Fruit fly (Drosophila melanogaster) whole organism, prepupa: ENCODE measurements around the gene CG1463.

ENCODE experiments used
- Blimp-1 ChIP-seq: fragments of 200-800 bp; sonication (Bioruptor generic); optimal IDR thresholded peaks from 3 replicates; lab custom pipeline; 2017; ENCODE audit warnings: missing biosample characterization, missing genetic modification characterization, mild to moderate bottlenecking, moderate library complexity, missing genetic modification reagents
- CG10631 ChIP-seq: fragments of 200-800 bp; sonication (Bioruptor generic); optimal IDR thresholded peaks from 2 replicates; lab custom pipeline; 2016; ENCODE audit warnings: missing biosample characterization, missing genetic modification characterization
- CG10669 ChIP-seq: fragments of 200-800 bp; sonication (Bioruptor generic); optimal IDR thresholded peaks from 3 replicates; lab custom pipeline; 2018; ENCODE audit warnings: missing biosample characterization, mild to moderate bottlenecking, missing genetic modification characterization, moderate library complexity
- CG11294 ChIP-seq: fragments of 200-800 bp; sonication (Bioruptor generic); IDR thresholded peaks from 2 replicates; pipeline ENCODE4 v1.3.6; 2022; ENCODE audit warnings: missing biosample characterization, missing genetic modification characterization
- CG11902 ChIP-seq: fragments of 200-800 bp; sonication (Bioruptor generic); optimal IDR thresholded peaks from 3 replicates; lab custom pipeline; 2016; ENCODE audit warnings: missing biosample characterization, missing genetic modification characterization
- CG15336 ChIP-seq: fragments of 200-800 bp; sonication (Bioruptor generic); IDR thresholded peaks from 2 replicates; pipeline ENCODE4 v1.3.6; 2022; ENCODE audit warnings: missing biosample characterization, missing genetic modification characterization
- CG1621 ChIP-seq: fragments of 200-800 bp; sonication (Bioruptor generic); optimal IDR thresholded peaks from 3 replicates; lab custom pipeline; 2018; ENCODE audit warnings: missing biosample characterization, mild to moderate bottlenecking, missing genetic modification characterization
- CG16779 ChIP-seq: fragments of 200-800 bp; sonication (Bioruptor generic); optimal IDR thresholded peaks from 3 replicates; lab custom pipeline; 2017; ENCODE audit warnings: missing biosample characterization, mild to moderate bottlenecking, missing genetic modification characterization
- CG32006 ChIP-seq: fragments of 200-800 bp; sonication (Bioruptor generic); optimal IDR thresholded peaks from 3 replicates; lab custom pipeline; 2017; ENCODE audit warnings: missing biosample characterization, mild to moderate bottlenecking, missing genetic modification characterization
- CG34406 ChIP-seq: fragments of 200-800 bp; sonication (Bioruptor generic); optimal IDR thresholded peaks from 3 replicates; lab custom pipeline; 2016; ENCODE audit warnings: missing biosample characterization, missing genetic modification characterization
- CG6163 ChIP-seq: fragments of 200-800 bp; sonication (Bioruptor generic); IDR thresholded peaks from 3 replicates; pipeline ENCODE4 v1.3.6; 2022; ENCODE audit warnings: missing biosample characterization, missing genetic modification characterization
- CG6276 ChIP-seq: fragments of 200-800 bp; sonication (Bioruptor generic); optimal IDR thresholded peaks from 2 replicates; lab custom pipeline; 2017; ENCODE audit warnings: missing biosample characterization, mild to moderate bottlenecking, missing genetic modification characterization
- CG6808 ChIP-seq: fragments of 200-800 bp; sonication (Bioruptor generic); optimal IDR thresholded peaks from 3 replicates; lab custom pipeline; 2017; ENCODE audit warnings: missing biosample characterization, missing genetic modification characterization, mild to moderate bottlenecking, moderate library complexity, missing genetic modification reagents
- CG6854 ChIP-seq: fragments of 200-800 bp; sonication (Bioruptor generic); optimal IDR thresholded peaks from 2 replicates; lab custom pipeline; 2017; ENCODE audit warnings: missing biosample characterization, mild to moderate bottlenecking, missing genetic modification characterization
- CG8119 ChIP-seq: fragments of 200-800 bp; sonication (Bioruptor generic); IDR thresholded peaks from 3 replicates; pipeline ENCODE4 v1.3.6; 2022; ENCODE audit warnings: missing biosample characterization, missing genetic modification characterization
- CG8319 ChIP-seq: fragments of 200-800 bp; sonication (Bioruptor generic); optimal IDR thresholded peaks from 3 replicates; lab custom pipeline; 2016; ENCODE audit warnings: missing biosample characterization, missing genetic modification characterization
- CG8632 ChIP-seq: fragments of 200-800 bp; sonication (Bioruptor generic); optimal IDR thresholded peaks from 3 replicates; lab custom pipeline; 2016; ENCODE audit warnings: missing biosample characterization, missing genetic modification characterization
- Eip75B ChIP-seq: fragments of 200-800 bp; sonication (Bioruptor generic); optimal IDR thresholded peaks from 3 replicates; lab custom pipeline; 2016; ENCODE audit warnings: missing biosample characterization, missing genetic modification characterization
- Eip78C ChIP-seq: fragments of 200-800 bp; sonication (Bioruptor generic); peaks from one replicate; lab custom pipeline; 2016; ENCODE audit warnings: missing biosample characterization, missing genetic modification characterization
- Eip93F ChIP-seq: fragments of 200-800 bp; sonication (Bioruptor generic); optimal IDR thresholded peaks from 2 replicates; lab custom pipeline; 2016; ENCODE audit warnings: missing biosample characterization, mild to moderate bottlenecking, missing genetic modification characterization
- Ets21C ChIP-seq: fragments of 200-800 bp; sonication (Bioruptor generic); optimal IDR thresholded peaks from 3 replicates; lab custom pipeline; 2016; ENCODE audit warnings: missing biosample characterization, missing genetic modification characterization
- Ets96B ChIP-seq: fragments of 200-800 bp; optimal IDR thresholded peaks from 2 replicates; lab custom pipeline; 2019; ENCODE audit warnings: missing biosample characterization, mild to moderate bottlenecking, missing genetic modification characterization, moderate library complexity
- Hr38 ChIP-seq: sonication (Bioruptor generic); optimal IDR thresholded peaks from 2 replicates; lab custom pipeline; 2016; ENCODE audit warnings: missing biosample characterization, missing genetic modification characterization
- Hr39 ChIP-seq: fragments of 200-800 bp; sonication (Bioruptor generic); optimal IDR thresholded peaks from 2 replicates; lab custom pipeline; 2016; ENCODE audit warnings: missing biosample characterization, missing genetic modification characterization
- Hr4 ChIP-seq: fragments of 200-800 bp; sonication (Bioruptor generic); optimal IDR thresholded peaks from 3 replicates; lab custom pipeline; 2016; ENCODE audit warnings: missing biosample characterization, missing genetic modification characterization
- Lpt ChIP-seq: fragments of 200-800 bp; sonication (Bioruptor generic); optimal IDR thresholded peaks from 3 replicates; lab custom pipeline; 2016; ENCODE audit warnings: missing biosample characterization, missing genetic modification characterization
- Met ChIP-seq: fragments of 200-800 bp; sonication (Bioruptor generic); optimal IDR thresholded peaks from 3 replicates; lab custom pipeline; 2016; ENCODE audit warnings: missing biosample characterization, missing genetic modification characterization
- OdsH ChIP-seq: fragments of 200-800 bp; sonication (Bioruptor generic); optimal IDR thresholded peaks from 3 replicates; lab custom pipeline; 2016; ENCODE audit warnings: missing biosample characterization, missing genetic modification characterization
- Sox102F ChIP-seq: fragments of 200-800 bp; sonication (Bioruptor generic); optimal IDR thresholded peaks from 2 replicates; lab custom pipeline; 2016; ENCODE audit warnings: missing biosample characterization, mild to moderate bottlenecking, missing genetic modification characterization
- Sox14 ChIP-seq: fragments of 200-800 bp; sonication (Bioruptor generic); optimal IDR thresholded peaks from 3 replicates; lab custom pipeline; 2016; ENCODE audit warnings: missing biosample characterization, missing genetic modification characterization
- Sox15 ChIP-seq: fragments of 200-800 bp; sonication (Bioruptor generic); optimal IDR thresholded peaks from 3 replicates; lab custom pipeline; 2016; ENCODE audit warnings: missing biosample characterization, missing genetic modification characterization
- acj6 ChIP-seq: fragments of 200-800 bp; sonication (Bioruptor generic); optimal IDR thresholded peaks from 3 replicates; lab custom pipeline; 2016; ENCODE audit warnings: missing biosample characterization, missing genetic modification characterization
- dac ChIP-seq: fragments of 200-800 bp; sonication (Bioruptor generic); optimal IDR thresholded peaks from 2 replicates; lab custom pipeline; 2017; ENCODE audit warnings: missing biosample characterization, mild to moderate bottlenecking, missing genetic modification characterization
- dsx ChIP-seq: fragments of 200-800 bp; optimal IDR thresholded peaks from 3 replicates; lab custom pipeline; 2019; ENCODE audit warnings: missing biosample characterization, mild to moderate bottlenecking, missing genetic modification characterization, moderate library complexity; ENCODE audit not compliant: poor library complexity, severe bottlenecking
- esn ChIP-seq: fragments of 200-800 bp; sonication (Bioruptor generic); optimal IDR thresholded peaks from 2 replicates; lab custom pipeline; 2016; ENCODE audit warnings: missing biosample characterization, mild to moderate bottlenecking, missing genetic modification characterization, moderate library complexity
- fkh ChIP-seq: fragments of 200-800 bp; sonication (Bioruptor generic); optimal IDR thresholded peaks from 3 replicates; lab custom pipeline; 2017; ENCODE audit warnings: missing biosample characterization, mild to moderate bottlenecking, missing genetic modification characterization, moderate library complexity
- lz ChIP-seq: fragments of 200-800 bp; sonication (Bioruptor generic); optimal IDR thresholded peaks from 3 replicates; lab custom pipeline; 2016; ENCODE audit warnings: missing biosample characterization, missing genetic modification characterization
- pdm3 ChIP-seq: fragments of 200-800 bp; sonication (Bioruptor generic); optimal IDR thresholded peaks from 3 replicates; lab custom pipeline; 2016; ENCODE audit warnings: missing biosample characterization, missing genetic modification characterization
- spab ChIP-seq: fragments of 200-800 bp; sonication (Bioruptor generic); optimal IDR thresholded peaks from 2 replicates; lab custom pipeline; 2017; ENCODE audit warnings: missing biosample characterization, mild to moderate bottlenecking, missing genetic modification characterization, missing genetic modification reagents
- ss ChIP-seq, 2 experiments: fragments of 200-800 bp; sonication (Bioruptor generic); optimal IDR thresholded peaks; 2 replicates in 1 of 2; 3 replicates in 1 of 2; lab custom pipeline; 2017 to 2018; ENCODE audit warnings: mild to moderate bottlenecking in 2 of 2, missing biosample characterization in 2 of 2, missing genetic modification characterization in 2 of 2, moderate library complexity in 1 of 2
- svp ChIP-seq: fragments of 200-800 bp; sonication (Bioruptor generic); peaks from one replicate; lab custom pipeline; 2016; ENCODE audit warnings: missing biosample characterization, missing genetic modification characterization
- topi ChIP-seq: fragments of 200-800 bp; sonication (Bioruptor generic); optimal IDR thresholded peaks from 3 replicates; lab custom pipeline; 2016; ENCODE audit warnings: missing biosample characterization, missing genetic modification characterization
- vri ChIP-seq: fragments of 200-800 bp; sonication (Bioruptor generic); optimal IDR thresholded peaks from 3 replicates; lab custom pipeline; 2016; ENCODE audit warnings: missing biosample characterization, mild to moderate bottlenecking, missing genetic modification characterization

CG1463 gene

dm6 chrX:12575827-12576408 is 35.5 kb downstream of the CG1463 start (continued):
- peak; percentile 85 for TF ChIP-seq esn
- peak; percentile 47 for TF ChIP-seq vri
- TF ChIP-seq Met (GFP tag; lab: Kevin White, UChicago): peak; percentile 86
- peak; percentile 94 for TF ChIP-seq CG15336 (GFP tag; lab: Robert Waterston, UW)
- TF ChIP-seq CG1621 (tag; lab: Kevin White, UChicago): peak; percentile 84
- TF ChIP-seq CG8632: peak; percentile 77
- TF ChIP-seq ss (GFP tag; optimal IDR thresholded peaks at IDR 0.05; lab: Kevin White, UChicago): peak; percentile 81 to 91
- TF ChIP-seq Eip78C (GFP tag; lab: Kevin White, UChicago): peak; percentile 98
- TF ChIP-seq CG16779 (tag; lab: Kevin White, UChicago): peak; percentile 83

- TF ChIP-seq Blimp-1 (GFP tag; lab: Kevin White, UChicago) (peak; percentile 9), CG11294 (peak; percentile 8; the same call in 1 of the 2 replicates), dsx (no peak), svp (GFP tag; lab: Kevin White, UChicago) (peak; percentile 78), topi (GFP tag; lab: Kevin White, UChicago) (no peak), CG8632 (peak; percentile 36), CG8119 (GFP tag; lab: Robert Waterston, UW) (peak; percentile 31; the same call in 2 of the 3 replicates), vri (no peak), Eip93F (GFP tag; lab: Kevin White, UChicago) (no peak), CG10669 (peak; percentile 18), CG34406 (peak; percentile 6)
- TF ChIP-seq, all 60 proteins: peak for 7
Measured at dm6 chrX:12575292-12575826, 36.1 kb downstream of the CG1463 start.

dm6 chrX:12574666-12575202 is 36.7 kb downstream of the CG1463 start:
- TF ChIP-seq Lpt (GFP tag; lab: Kevin White, UChicago) (peak; percentile 92), Sox14 (GFP tag; lab: Kevin White, UChicago) (peak; percentile 80), CG8632 (peak; percentile 77), CG6276 (GFP tag; lab: Kevin White, UChicago) (peak; percentile 93), OdsH (GFP tag; lab: Kevin White, UChicago) (peak; percentile 62), CG8119 (GFP tag; lab: Robert Waterston, UW) (peak; percentile 88), CG16779 (tag; lab: Kevin White, UChicago) (peak; percentile 96), Met (GFP tag; lab: Kevin White, UChicago) (peak; percentile 59), Ets21C (GFP tag; lab: Kevin White, UChicago) (no peak), lz (GFP tag; lab: Kevin White, UChicago) (peak; percentile 50), acj6 (peak; percentile 50), CG6854 (GFP tag; lab: Kevin White, UChicago) (peak; percentile 90), pdm3 (GFP tag; lab: Kevin White, UChicago) (peak; percentile 82), spab (GFP tag; lab: Kevin White, UChicago) (peak; percentile 90), Blimp-1 (GFP tag; lab: Kevin White, UChicago) (peak; percentile 29), dsx (peak; percentile 88), CG32006 (peak; percentile 80), CG6808 (GFP tag; lab: Kevin White, UChicago) (peak; percentile 94), Hr4 (peak; percentile 44), CG11902 (GFP tag; lab: Kevin White, UChicago) (peak; percentile 16), CG6163 (GFP tag; lab: Robert Waterston, UW) (peak; percentile 97), CG8319 (GFP tag; lab: Kevin White, UChicago) (peak; percentile 59), ss (GFP tag; optimal IDR thresholded peaks at IDR 0.05; lab: Kevin White, UChicago) (peak; percentile 98 to 100), Hr39 (peak; percentile 27), CG34406 (peak; percentile 76), fkh (GFP tag; lab: Kevin White, UChicago) (peak; percentile 18), CG1621 (tag; lab: Kevin White, UChicago) (peak; percentile 92), Ets96B (tag; lab: Kevin White, UChicago) (peak; percentile 77), CG10631 (GFP tag; lab: Kevin White, UChicago) (peak; percentile 63), vri (peak; percentile 88), CG11294 (peak; percentile 40; the same call in 1 of the 2 replicates), Sox102F (peak; percentile 79), Eip75B (GFP tag; lab: Kevin White, UChicago) (peak; percentile 80), Hr38 (GFP tag; lab: Kevin White, UChicago) (no peak), svp (GFP tag; lab: Kevin White, UChicago) (peak; percentile 84), esn (peak; percentile 54), Sox15 (no peak), dac (peak; percentile 87), CG15336 (GFP tag; lab: Robert Waterston, UW) (peak; percentile 88)
